Fruit fly (Drosophila melanogaster): ENCODE measurements around the gene CG5693.

The CG5693 gene

dm6 chr2L:17986099-17986498, 20.3 kb upstream of the CG5693 start, which contains the start of gene CG5681:
CG5681 (plus strand) TSS chr2L:17986399.
- TF ChIP-seq Ets65A (GFP tag) (peak; percentile 79), sens (GFP tag) (no peak), sim (GFP tag; IDR thresholded peaks at IDR 0.05) (no peak), CkIIα-i1 (GFP tag; IDR thresholded peaks at IDR 0.05) (no peak)

dm6 chr2L:17988955-17989354, 17.5 kb upstream of the CG5693 start:
- TF ChIP-seq CG14860 (GFP tag; IDR thresholded peaks at IDR 0.05; ENCODE audit: partially characterized antibody): 0 out of 3 replicates have a peak, but pooled peaks have one; percentile 22
- TF ChIP-seq bigmax (GFP tag; optimal IDR thresholded peaks at IDR 0.05): no peak
- peak; percentile 29 for TF ChIP-seq sens (GFP tag)
- no peak for TF ChIP-seq D19B (GFP tag; optimal IDR thresholded peaks at IDR 0.05)
- peak; percentile 60 for TF ChIP-seq hkb (optimal IDR thresholded peaks at IDR 0.05)
- no peak for TF ChIP-seq hkb (GFP tag; IDR thresholded peaks at IDR 0.05)
- peak; percentile 77 for TF ChIP-seq CG8478 (optimal IDR thresholded peaks at IDR 0.05)

dm6 chr2L:17990118-17990517, 16.3 kb upstream of the CG5693 start, which contains the start of gene Prosbeta5R2:
Prosbeta5R2 (plus strand) TSS chr2L:17990418.
- TF ChIP-seq sens (GFP tag): peak; percentile 48
- TF ChIP-seq sima (GFP tag; optimal IDR thresholded peaks at IDR 0.05): no peak

- TF ChIP-seq CG3995 (GFP tag; optimal IDR thresholded peaks at IDR 0.05) (no peak), CG12071 (GFP tag; optimal IDR thresholded peaks at IDR 0.05) (no peak), CG1602 (GFP tag; optimal IDR thresholded peaks at IDR 0.05) (no peak), ci (GFP tag; IDR thresholded peaks at IDR 0.05) (no peak), CG11560 (tag; IDR thresholded peaks at IDR 0.05) (0 out of 3 replicates have a peak, but pooled peaks have one; percentile 11), Sin3A (optimal IDR thresholded peaks at IDR 0.05) (no peak), chinmo (GFP tag; IDR thresholded peaks at IDR 0.05; ENCODE audit: partially characterized antibody) (no peak), CG4404 (GFP tag; IDR thresholded peaks at IDR 0.05) (peak; percentile 32), CG30403 (GFP tag; optimal IDR thresholded peaks at IDR 0.05) (no peak), ara (GFP tag; IDR thresholded peaks at IDR 0.05) (peak; percentile 5; the same call in 1 of the 2 replicates), CG1832 (GFP tag; optimal IDR thresholded peaks at IDR 0.05) (no peak), Ets65A (GFP tag) (peak; percentile 65), cato (GFP tag; optimal IDR thresholded peaks at IDR 0.05; ENCODE audit: borderline replicate concordance) (no peak), btn (GFP tag; optimal IDR thresholded peaks at IDR 0.05) (no peak), ase (GFP tag; IDR thresholded peaks at IDR 0.05) (peak; percentile 51; the same call in 1 of the 3 replicates), hkb (optimal IDR thresholded peaks at IDR 0.05) (no peak), hkb (GFP tag; IDR thresholded peaks at IDR 0.05) (no peak), CG14441 (GFP tag; IDR thresholded peaks at IDR 0.05) (no peak), CG15514 (GFP tag; optimal IDR thresholded peaks at IDR 0.05) (no peak), CG13624 (GFP tag; optimal IDR thresholded peaks at IDR 0.05) (no peak), tll (GFP tag; optimal IDR thresholded peaks at IDR 0.05) (peak in 1 of 2 experiments; percentile 61), CG8478 (optimal IDR thresholded peaks at IDR 0.05) (peak; percentile 82), CoRest (tag; optimal IDR thresholded peaks at IDR 0.05) (no peak), CG15269 (tag; optimal IDR thresholded peaks at IDR 0.05) (no peak), CG6175 (GFP tag; IDR thresholded peaks at IDR 0.05) (no peak)
Measured at dm6 chr2L:17990771-17991170, 15.7 kb upstream of the CG5693 start.

- TF ChIP-seq Hr39 (optimal IDR thresholded peaks at IDR 0.05) (peak; percentile 60), Eip74EF (GFP tag; optimal IDR thresholded peaks at IDR 0.05) (no peak), CG12942 (GFP tag; optimal IDR thresholded peaks at IDR 0.05) (no peak), zfh2 (GFP tag; optimal IDR thresholded peaks at IDR 0.05) (no peak), MBD-R2 (GFP tag; IDR thresholded peaks at IDR 0.05) (no peak)
Measured at dm6 chr2L:18002149-18002548, 4.3 kb upstream of the CG5693 start.
